Fruit fly (Drosophila melanogaster) whole organism, pupa: ENCODE data around the gene CG8319.

Experiments
- CG10348 ChIP-seq: fragments of 200-800 bp; sonication (Bioruptor generic); IDR thresholded peaks from 2 replicates; pipeline ENCODE4 v1.3.6; 2022; ENCODE audit warnings: missing biosample characterization, missing genetic modification characterization
- CG12605 ChIP-seq: fragments of 200-800 bp; sonication (Bioruptor generic); IDR thresholded peaks from 2 replicates; pipeline ENCODE4 v1.3.6; 2022; ENCODE audit warnings: missing biosample characterization, missing genetic modification characterization
- CG13204 ChIP-seq: fragments of 200-800 bp; sonication (Bioruptor generic); optimal IDR thresholded peaks from 2 replicates; lab custom pipeline; 2018; ENCODE audit warnings: missing biosample characterization, mild to moderate bottlenecking, missing genetic modification characterization, moderate library complexity
- CG14655 ChIP-seq: fragments of 200-800 bp; sonication (Bioruptor generic); optimal IDR thresholded peaks from 3 replicates; lab custom pipeline; 2017; ENCODE audit warnings: mild to moderate bottlenecking, missing biosample characterization, missing genetic modification reagents, missing genetic modification characterization
- CG15710 ChIP-seq: fragments of 200-800 bp; sonication (Bioruptor generic); optimal IDR thresholded peaks from 2 replicates; lab custom pipeline; 2018; ENCODE audit warnings: missing biosample characterization, mild to moderate bottlenecking, missing genetic modification characterization, moderate library complexity
- CG17806 ChIP-seq: fragments of 200-800 bp; sonication (Bioruptor generic); optimal IDR thresholded peaks from 2 replicates; lab custom pipeline; 2018; ENCODE audit warnings: missing biosample characterization, mild to moderate bottlenecking, missing genetic modification characterization, moderate library complexity
- CG32121 ChIP-seq: fragments of 200-800 bp; sonication (Bioruptor generic); IDR thresholded peaks from 2 replicates; pipeline ENCODE4 v1.3.6; 2022; ENCODE audit warnings: missing biosample characterization, missing genetic modification characterization
- CG34367 ChIP-seq: fragments of 200-800 bp; sonication (Bioruptor generic); optimal IDR thresholded peaks from 2 replicates; lab custom pipeline; 2018; ENCODE audit warnings: missing biosample characterization, mild to moderate bottlenecking, missing genetic modification characterization
- CG4496 ChIP-seq: fragments of 200-800 bp; sonication (Bioruptor generic); IDR thresholded peaks from 3 replicates; pipeline ENCODE4 v1.3.6; 2022; ENCODE audit warnings: missing biosample characterization, missing genetic modification characterization
- CG8159 ChIP-seq: fragments of 200-800 bp; sonication (Bioruptor generic); optimal IDR thresholded peaks from 3 replicates; lab custom pipeline; 2018; ENCODE audit warnings: missing biosample characterization, mild to moderate bottlenecking, missing genetic modification characterization, moderate library complexity
- CG8301 ChIP-seq: fragments of 200-800 bp; sonication (Bioruptor generic); optimal IDR thresholded peaks from 2 replicates; lab custom pipeline; 2018; ENCODE audit warnings: missing biosample characterization, mild to moderate bottlenecking, missing genetic modification characterization
- CG9948 ChIP-seq: fragments of 200-800 bp; sonication (Bioruptor generic); optimal IDR thresholded peaks from 2 replicates; lab custom pipeline; 2018; ENCODE audit warnings: missing biosample characterization, mild to moderate bottlenecking, missing genetic modification characterization, moderate library complexity
- EcR ChIP-seq: fragments of 200-800 bp; sonication (Bioruptor generic); optimal IDR thresholded peaks from 3 replicates; lab custom pipeline; 2019; ENCODE audit warnings: missing biosample characterization, missing genetic modification characterization, mild to moderate bottlenecking, moderate library complexity, missing genetic modification reagents
- Ets98B ChIP-seq: fragments of 200-800 bp; sonication (Bioruptor generic); IDR thresholded peaks from 2 replicates; pipeline ENCODE4 v1.3.6; 2022; ENCODE audit warnings: missing biosample characterization, missing genetic modification characterization
- Pif1A ChIP-seq: fragments of 200-800 bp; sonication (Bioruptor generic); optimal IDR thresholded peaks from 3 replicates; lab custom pipeline; 2016; ENCODE audit warnings: missing biosample characterization, missing genetic modification characterization
- Pif1B ChIP-seq: fragments of 200-800 bp; sonication (Bioruptor generic); optimal IDR thresholded peaks from 3 replicates; lab custom pipeline; 2016; ENCODE audit warnings: missing biosample characterization, missing genetic modification characterization
- Snoo ChIP-seq: fragments of 200-800 bp; sonication (Bioruptor generic); optimal IDR thresholded peaks from 3 replicates; lab custom pipeline; 2017; ENCODE audit warnings: missing biosample characterization, mild to moderate bottlenecking, missing genetic modification characterization, inconsistent platforms
- fd96Ca ChIP-seq: fragments of 200-800 bp; sonication (Bioruptor generic); IDR thresholded peaks from 3 replicates; pipeline ENCODE4 v1.3.6; 2022; ENCODE audit warnings: missing biosample characterization, missing genetic modification characterization
- gl ChIP-seq: fragments of 200-800 bp; sonication (Bioruptor generic); optimal IDR thresholded peaks from 2 replicates; lab custom pipeline; 2018; ENCODE audit warnings: missing biosample characterization, mild to moderate bottlenecking, missing genetic modification characterization
- rn ChIP-seq: fragments of 200-800 bp; sonication (Bioruptor generic); IDR thresholded peaks from 2 replicates; pipeline ENCODE4 v1.3.6; 2022; ENCODE audit warnings: missing biosample characterization, missing genetic modification characterization

CG8319 gene

dm6 chr3R:9677734-9678341 lies 50.7 kb downstream of the CG8319 start, which contains the start of gene p23:
Gene p23 (plus strand): TSS chr3R:9677927.
- TF ChIP-seq Ets98B = no peak
- TF ChIP-seq CG34367 (tag; lab: Kevin White, UChicago) = no peak
- TF ChIP-seq Snoo (tag; lab: Kevin White, UChicago) = no peak
- TF ChIP-seq CG8159 (tag; lab: Kevin White, UChicago) = no peak
- no peak for TF ChIP-seq CG10348 (GFP tag; lab: Robert Waterston, UW)
- no peak for TF ChIP-seq CG17806 (tag; lab: Kevin White, UChicago)
- no peak for TF ChIP-seq fd96Ca (GFP tag; lab: Robert Waterston, UW)
- TF ChIP-seq CG14655 = no peak
- no peak for TF ChIP-seq CG12605
- TF ChIP-seq CG4496 = no peak
- no peak for TF ChIP-seq gl (tag; lab: Kevin White, UChicago)
- TF ChIP-seq CG13204 (GFP tag; lab: Kevin White, UChicago) = no peak
- no peak for TF ChIP-seq CG9948 (tag; lab: Kevin White, UChicago)
- TF ChIP-seq rn (GFP tag; lab: Robert Waterston, UW) = no peak
- no peak for TF ChIP-seq CG8301
- no peak for TF ChIP-seq CG15710 (tag; lab: Kevin White, UChicago)
- TF ChIP-seq Pif1B (GFP tag; lab: Kevin White, UChicago) = no peak
- no peak for TF ChIP-seq CG32121 (GFP tag; lab: Robert Waterston, UW)
- no peak for TF ChIP-seq Pif1A
- TF ChIP-seq EcR (GFP tag; lab: Kevin White, UChicago) = no peak
